Fruit fly (Drosophila melanogaster): ENCODE measurements around the gene CG11898.
A peak's percentile ranks its signal among the peaks of the same experiment; 100 is the strongest.

Gene CG11898

dm6 chr3R:29214262-29214661, 48.8 kb downstream of the CG11898 start:
- TF ChIP-seq psq (optimal IDR thresholded peaks at IDR 0.05) = no peak
- TF ChIP-seq usp (GFP tag; optimal IDR thresholded peaks at IDR 0.05) = no peak
- TF ChIP-seq Dll (optimal IDR thresholded peaks at IDR 0.05) = peak; percentile 51
- TF ChIP-seq EcR (GFP tag; optimal IDR thresholded peaks at IDR 0.05) = peak in 1 of 2 experiments; percentile 90

DNA sequence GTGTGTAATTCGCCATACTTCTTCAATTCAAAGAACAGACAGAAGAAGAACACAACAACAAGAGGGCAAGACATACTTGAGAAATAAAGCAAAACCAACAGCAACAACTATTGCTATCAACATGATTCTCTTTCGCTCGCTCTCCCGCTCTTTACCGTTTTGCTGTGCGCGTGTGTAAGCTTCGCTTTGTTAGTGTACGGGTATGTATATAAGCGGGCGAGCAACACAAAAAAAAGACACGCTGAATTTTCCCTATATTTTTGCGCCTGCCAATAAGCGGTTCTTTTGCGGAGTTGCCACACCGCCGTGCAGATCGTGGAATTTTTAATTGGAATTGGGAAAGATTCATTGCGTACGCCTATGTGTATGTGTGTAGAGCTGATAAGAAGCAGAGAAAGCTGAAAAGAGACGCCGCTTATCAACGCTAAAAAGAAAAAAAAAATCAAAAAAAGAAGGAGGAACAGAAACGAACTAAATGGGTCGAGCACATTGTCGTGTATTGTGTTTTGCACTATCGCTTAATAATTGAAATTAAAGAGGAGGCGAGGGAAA, 49.6 kb downstream of the CG11898 start:
- TF ChIP-seq psq (optimal IDR thresholded peaks at IDR 0.05) = no peak
- no peak for TF ChIP-seq EcR (GFP tag; optimal IDR thresholded peaks at IDR 0.05)
- no peak for TF ChIP-seq Dll (optimal IDR thresholded peaks at IDR 0.05)

DNA sequence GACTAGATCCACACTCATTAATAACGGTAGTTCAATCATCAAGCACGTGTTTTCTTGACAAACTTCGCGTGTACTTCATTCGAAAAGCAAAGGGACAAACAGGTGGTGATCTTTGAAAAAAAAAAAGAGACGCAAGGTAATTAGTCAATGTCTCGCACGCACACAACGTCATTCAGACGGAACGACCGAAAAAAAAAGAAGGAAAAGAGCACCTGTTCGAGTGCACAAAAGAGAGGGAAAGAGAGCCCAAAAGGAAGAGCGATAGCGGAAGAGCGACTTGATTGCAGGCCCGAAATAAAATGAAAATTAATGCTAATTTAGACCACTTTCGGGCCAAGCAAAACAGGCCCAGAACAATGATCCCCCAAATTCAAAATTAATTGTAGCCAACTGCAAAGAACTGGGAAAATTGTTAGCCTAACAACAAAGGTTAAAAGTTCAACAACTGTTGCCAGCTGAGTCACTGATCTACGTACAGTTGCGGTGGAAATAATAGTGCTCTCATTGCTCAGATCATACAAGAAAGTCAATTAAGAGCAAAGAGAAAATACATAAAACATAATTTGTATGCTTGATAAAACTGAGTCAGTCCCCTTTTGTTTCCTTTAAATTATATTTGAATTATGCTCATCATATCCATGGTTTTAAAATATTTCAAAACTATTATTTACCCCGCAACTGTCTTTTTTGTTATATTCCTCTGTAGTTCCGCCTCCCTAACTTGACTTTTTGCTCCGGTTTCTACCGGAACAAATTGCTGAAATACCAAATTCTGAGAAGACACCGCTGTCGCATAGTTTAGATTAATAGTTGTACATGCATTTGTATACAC, 50.4 kb downstream of the CG11898 start:
- TF ChIP-seq pan (optimal IDR thresholded peaks at IDR 0.05) (no peak), CG8478 (optimal IDR thresholded peaks at IDR 0.05) (no peak), EcR (GFP tag; optimal IDR thresholded peaks at IDR 0.05) (no peak), psq (optimal IDR thresholded peaks at IDR 0.05) (no peak), Dll (optimal IDR thresholded peaks at IDR 0.05) (no peak), usp (GFP tag; optimal IDR thresholded peaks at IDR 0.05) (no peak)

- TF ChIP-seq EcR (GFP tag; optimal IDR thresholded peaks at IDR 0.05) (no peak), usp (GFP tag; optimal IDR thresholded peaks at IDR 0.05) (no peak), psq (optimal IDR thresholded peaks at IDR 0.05) (no peak), pan (optimal IDR thresholded peaks at IDR 0.05) (no peak), Dll (optimal IDR thresholded peaks at IDR 0.05) (no peak), CG8478 (optimal IDR thresholded peaks at IDR 0.05) (no peak)
These were observed 51.0 kb downstream of the CG11898 start for dm6 chr3R:29216484-29216863.

DNA sequence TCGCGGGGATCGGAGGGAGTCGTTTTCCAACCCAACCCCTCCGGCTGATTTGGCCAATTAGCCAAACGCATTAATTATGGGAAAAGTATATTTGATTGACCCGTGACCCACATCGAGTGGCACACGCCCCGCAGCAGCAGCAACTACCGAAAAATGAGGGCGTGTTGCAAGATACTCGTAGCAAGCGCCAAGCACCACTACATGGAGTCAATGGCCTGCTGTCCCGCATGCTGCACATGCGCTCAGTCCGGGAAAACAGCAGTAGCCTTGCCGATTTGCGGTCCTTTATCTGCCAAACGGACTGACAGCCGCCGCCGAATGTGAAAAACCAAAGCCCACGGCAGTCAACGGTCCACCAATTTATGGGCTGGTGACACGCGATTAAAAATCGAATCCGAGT, 51.9 kb downstream of the CG11898 start:
- TF ChIP-seq usp (GFP tag; optimal IDR thresholded peaks at IDR 0.05) (no peak), psq (optimal IDR thresholded peaks at IDR 0.05) (no peak), Dll (optimal IDR thresholded peaks at IDR 0.05) (no peak), pan (optimal IDR thresholded peaks at IDR 0.05) (no peak), CG8478 (optimal IDR thresholded peaks at IDR 0.05) (no peak), EcR (GFP tag; optimal IDR thresholded peaks at IDR 0.05) (no peak)

DNA sequence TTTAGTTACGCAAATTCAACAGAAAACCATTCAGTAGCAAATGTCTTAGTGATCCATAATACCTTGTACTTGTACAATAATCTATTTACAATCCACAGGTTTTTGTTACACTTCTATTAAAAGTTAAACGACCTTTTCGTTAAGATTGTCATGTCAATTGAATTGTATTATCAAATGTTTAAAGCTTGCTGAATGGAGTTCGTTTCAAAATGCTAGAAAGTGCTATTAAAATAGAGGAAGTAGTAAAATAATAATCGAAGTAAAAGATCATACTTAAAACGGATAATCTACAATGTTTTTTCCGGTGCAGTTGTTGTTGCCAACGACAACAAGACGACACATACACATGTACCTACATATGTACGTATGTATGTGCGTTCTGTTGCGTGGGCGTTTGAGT, 52.6 kb downstream of the CG11898 start:
- TF ChIP-seq EcR (GFP tag; optimal IDR thresholded peaks at IDR 0.05) = no peak
- TF ChIP-seq Dll (optimal IDR thresholded peaks at IDR 0.05) = no peak
- no peak for TF ChIP-seq psq (optimal IDR thresholded peaks at IDR 0.05)
- TF ChIP-seq CG8478 (optimal IDR thresholded peaks at IDR 0.05) = no peak
- no peak for TF ChIP-seq usp (GFP tag; optimal IDR thresholded peaks at IDR 0.05)
- no peak for TF ChIP-seq pan (optimal IDR thresholded peaks at IDR 0.05)

- TF ChIP-seq EcR (GFP tag; optimal IDR thresholded peaks at IDR 0.05) (no peak), CG8478 (optimal IDR thresholded peaks at IDR 0.05) (no peak), Dll (optimal IDR thresholded peaks at IDR 0.05) (no peak), usp (GFP tag; optimal IDR thresholded peaks at IDR 0.05) (no peak), pan (optimal IDR thresholded peaks at IDR 0.05) (no peak)
These were observed 54.5 kb downstream of the CG11898 start, which contains the start of gene eEF1gamma for dm6 chr3R:29219948-29220347. eEF1gamma (plus strand) TSS chr3R:29220172.

DNA sequence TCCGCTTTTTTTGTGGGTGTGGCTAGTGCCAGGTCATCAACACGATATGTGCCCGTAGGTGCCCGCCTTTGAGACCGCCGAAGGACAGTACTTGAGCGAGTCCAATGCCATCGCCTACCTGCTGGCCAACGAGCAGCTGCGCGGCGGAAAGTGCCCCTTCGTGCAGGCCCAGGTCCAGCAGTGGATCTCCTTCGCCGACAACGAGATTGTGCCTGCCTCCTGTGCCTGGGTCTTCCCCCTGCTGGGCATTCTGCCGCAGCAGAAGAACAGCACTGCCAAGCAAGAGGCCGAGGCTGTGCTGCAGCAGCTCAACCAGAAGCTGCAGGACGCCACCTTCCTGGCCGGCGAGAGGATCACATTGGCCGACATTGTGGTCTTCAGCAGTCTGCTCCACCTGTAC, 55.1 kb downstream of the CG11898 start:
- TF ChIP-seq usp (GFP tag; optimal IDR thresholded peaks at IDR 0.05) (no peak), EcR (GFP tag; optimal IDR thresholded peaks at IDR 0.05) (no peak), Dll (optimal IDR thresholded peaks at IDR 0.05) (no peak), pan (optimal IDR thresholded peaks at IDR 0.05) (no peak), psq (optimal IDR thresholded peaks at IDR 0.05) (no peak), CG8478 (optimal IDR thresholded peaks at IDR 0.05) (no peak)
